Fruit fly (Drosophila melanogaster): ENCODE data around the gene CG12594.

CG12594 gene

DNA sequence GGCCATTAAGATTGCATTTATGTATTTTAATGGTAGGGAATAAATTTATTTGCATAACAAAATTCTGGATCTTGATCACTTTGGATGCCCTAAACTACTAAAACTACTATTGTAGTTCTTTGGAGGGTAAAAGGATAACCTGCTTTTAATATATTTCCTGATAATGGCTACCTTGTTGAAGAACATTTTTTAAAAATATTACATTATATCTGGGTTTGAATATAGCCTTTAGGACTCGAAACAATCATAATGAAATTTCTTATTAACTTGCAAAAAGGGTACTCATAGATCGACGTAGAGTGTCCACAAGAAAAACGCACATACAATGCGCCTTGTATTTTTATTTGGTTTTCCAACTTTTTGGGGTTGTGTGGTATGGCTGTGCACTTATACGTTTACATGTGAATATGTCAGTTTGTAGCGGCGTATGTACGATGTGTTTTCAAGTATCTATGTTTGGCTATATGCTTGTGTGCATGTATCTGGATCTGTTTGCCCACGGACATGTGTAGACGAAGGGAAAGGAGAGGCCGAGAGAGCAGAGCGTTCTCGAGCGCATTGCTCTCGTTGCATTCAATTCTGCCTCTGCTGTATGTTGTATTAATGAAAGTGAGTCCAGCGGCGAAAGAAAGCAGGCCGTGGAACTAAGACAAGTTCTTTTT is 58.0 kb downstream of the CG12594 start (continued):
- TF ChIP-seq dsf (GFP tag; optimal IDR thresholded peaks at IDR 0.05; ENCODE audit: borderline replicate concordance) (no peak), tai (GFP tag; optimal IDR thresholded peaks at IDR 0.05) (peak; percentile 50), Hr78 (GFP tag; optimal IDR thresholded peaks at IDR 0.05) (no peak), CrebA (GFP tag; optimal IDR thresholded peaks at IDR 0.05; ENCODE audit: borderline replicate concordance) (peak; percentile 17), Rel (GFP tag; optimal IDR thresholded peaks at IDR 0.05) (no peak), Rel (tag; optimal IDR thresholded peaks at IDR 0.05) (peak; percentile 7), Hr83 (GFP tag; optimal IDR thresholded peaks at IDR 0.05; ENCODE audit: poor library complexity, severe bottlenecking) (peak; percentile 49), CG32264 (GFP tag; optimal IDR thresholded peaks at IDR 0.05) (peak; percentile 51), ey (GFP tag; optimal IDR thresholded peaks at IDR 0.05) (peak; percentile 89)

DNA sequence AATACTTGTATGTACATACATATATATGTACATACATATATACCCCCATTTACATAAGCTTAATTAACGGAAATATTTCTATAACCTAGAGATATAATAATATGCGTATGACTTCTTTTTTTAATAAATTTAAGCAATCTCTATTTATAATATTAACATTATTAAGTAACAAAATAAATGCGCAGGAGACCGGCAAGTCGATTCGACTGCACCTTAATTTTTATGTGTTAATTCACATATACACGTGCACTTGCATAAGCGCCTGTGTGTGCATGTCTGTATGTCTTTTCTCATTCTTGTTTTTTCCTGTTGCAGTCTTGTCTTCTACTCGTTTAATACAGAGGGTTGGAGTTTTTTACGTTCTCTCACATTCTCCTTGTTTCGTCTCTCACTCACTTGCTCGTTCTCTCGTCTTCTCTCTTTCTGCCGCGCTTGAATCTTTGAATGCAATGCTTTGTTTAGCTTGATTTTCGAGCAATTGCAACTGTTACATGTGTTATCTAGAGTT is 58.7 kb downstream of the CG12594 start:
- TF ChIP-seq tai (GFP tag; optimal IDR thresholded peaks at IDR 0.05) (no peak), br (GFP tag; optimal IDR thresholded peaks at IDR 0.05) (peak; percentile 82), h (GFP tag; optimal IDR thresholded peaks at IDR 0.05) (peak; percentile 91), Vsx2 (GFP tag; optimal IDR thresholded peaks at IDR 0.05; ENCODE audit: partially characterized antibody) (no peak), jim (GFP tag; optimal IDR thresholded peaks at IDR 0.05) (peak; percentile 31), Hr83 (GFP tag; optimal IDR thresholded peaks at IDR 0.05; ENCODE audit: poor library complexity, severe bottlenecking) (peak; percentile 61), Mio (GFP tag; optimal IDR thresholded peaks at IDR 0.05) (no peak), lola (GFP tag; optimal IDR thresholded peaks at IDR 0.05) (no peak), CrebA (GFP tag; optimal IDR thresholded peaks at IDR 0.05; ENCODE audit: borderline replicate concordance) (no peak), sv (GFP tag; optimal IDR thresholded peaks at IDR 0.05) (peak; percentile 73), usp (GFP tag; optimal IDR thresholded peaks at IDR 0.05) (no peak), Dif (GFP tag; optimal IDR thresholded peaks at IDR 0.05; ENCODE audit: partially characterized antibody) (peak; percentile 56), HLH106 (tag; optimal IDR thresholded peaks at IDR 0.05) (peak; percentile 95), dsf (GFP tag; optimal IDR thresholded peaks at IDR 0.05; ENCODE audit: borderline replicate concordance) (peak; percentile 62), GATAd (GFP tag; optimal IDR thresholded peaks at IDR 0.05) (no peak), fru (GFP tag; optimal IDR thresholded peaks at IDR 0.05) (peak; percentile 90), rgr (GFP tag; optimal IDR thresholded peaks at IDR 0.05) (peak; percentile 94), brk (GFP tag; optimal IDR thresholded peaks at IDR 0.05) (peak; percentile 61), Hr78 (GFP tag; optimal IDR thresholded peaks at IDR 0.05) (no peak), pan (optimal IDR thresholded peaks at IDR 0.05) (no peak), dmrt93B (GFP tag; optimal IDR thresholded peaks at IDR 0.05) (peak; percentile 95), Hnf4 (GFP tag; optimal IDR thresholded peaks at IDR 0.05) (peak; percentile 80), Sp1 (GFP tag; optimal IDR thresholded peaks at IDR 0.05) (peak; percentile 96), Dfd (GFP tag; optimal IDR thresholded peaks at IDR 0.05) (no peak), Abd-B (GFP tag; optimal IDR thresholded peaks at IDR 0.05) (no peak), sage (GFP tag; optimal IDR thresholded peaks at IDR 0.05) (peak; percentile 91), CG32264 (GFP tag; optimal IDR thresholded peaks at IDR 0.05) (peak; percentile 25), Rel (GFP tag; optimal IDR thresholded peaks at IDR 0.05) (peak; percentile 81), Rel (tag; optimal IDR thresholded peaks at IDR 0.05) (peak; percentile 42), woc (GFP tag; optimal IDR thresholded peaks at IDR 0.05) (peak; percentile 71), Myc (optimal IDR thresholded peaks at IDR 0.05) (peak; percentile 7), CG9705 (GFP tag; optimal IDR thresholded peaks at IDR 0.05) (peak; percentile 74), foxo (GFP tag; optimal IDR thresholded peaks at IDR 0.05) (peak in 1 of 2 experiments; percentile 96), ey (GFP tag; optimal IDR thresholded peaks at IDR 0.05) (peak; percentile 84), dl (GFP tag; optimal IDR thresholded peaks at IDR 0.05; ENCODE audit: insufficient read depth in 1 of 2, partially characterized antibody in 2 of 2) (peak; percentile 55 to 59), psq (GFP tag; optimal IDR thresholded peaks at IDR 0.05) (peak; percentile 96), OdsH (GFP tag; optimal IDR thresholded peaks at IDR 0.05) (peak; percentile 94), N (GFP tag; optimal IDR thresholded peaks at IDR 0.05) (no peak), Jra (GFP tag; optimal IDR thresholded peaks at IDR 0.05) (peak; percentile 57)

All from whole organism, wandering third instar larva.